Worm (Caenorhabditis elegans) whole organism, late embryonic: ENCODE results near the gene ncx-6.

Experiments used
- T23F11.4 ChIP-seq: fragments of 200-800 bp; sonication (Bioruptor generic); optimal IDR thresholded peaks from 2 replicates; lab custom pipeline; 2018; ENCODE audit warnings: mild to moderate bottlenecking, missing genetic modification characterization, missing compliant biosample characterization
- ama-1 ChIP-seq: fragments of 150-350 bp; optimal IDR thresholded peaks from 2 replicates; lab custom pipeline; 2014
- ceh-48 ChIP-seq: sonication (generic microtip); optimal IDR thresholded peaks from 2 replicates; lab custom pipeline; 2016; ENCODE audit warnings: missing genetic modification characterization, inconsistent platforms, missing compliant biosample characterization
- ets-4 ChIP-seq: sonication (generic microtip); optimal IDR thresholded peaks from 2 replicates; lab custom pipeline; 2016; ENCODE audit warnings: missing genetic modification characterization, missing compliant biosample characterization
- hlh-30 ChIP-seq: sonication (generic microtip); optimal IDR thresholded peaks from 2 replicates; lab custom pipeline; 2017; ENCODE audit warnings: antibody characterized with exemption, missing genetic modification characterization, missing compliant biosample characterization; ENCODE audit not compliant: insufficient read depth
- pqm-1 ChIP-seq: sonication (generic microtip); optimal IDR thresholded peaks from 2 replicates; lab custom pipeline; 2016; ENCODE audit warnings: missing genetic modification characterization, missing compliant biosample characterization
- unc-86 ChIP-seq: sonication (generic microtip); optimal IDR thresholded peaks from 2 replicates; lab custom pipeline; 2016; ENCODE audit warnings: missing genetic modification characterization, missing compliant biosample characterization

DNA sequence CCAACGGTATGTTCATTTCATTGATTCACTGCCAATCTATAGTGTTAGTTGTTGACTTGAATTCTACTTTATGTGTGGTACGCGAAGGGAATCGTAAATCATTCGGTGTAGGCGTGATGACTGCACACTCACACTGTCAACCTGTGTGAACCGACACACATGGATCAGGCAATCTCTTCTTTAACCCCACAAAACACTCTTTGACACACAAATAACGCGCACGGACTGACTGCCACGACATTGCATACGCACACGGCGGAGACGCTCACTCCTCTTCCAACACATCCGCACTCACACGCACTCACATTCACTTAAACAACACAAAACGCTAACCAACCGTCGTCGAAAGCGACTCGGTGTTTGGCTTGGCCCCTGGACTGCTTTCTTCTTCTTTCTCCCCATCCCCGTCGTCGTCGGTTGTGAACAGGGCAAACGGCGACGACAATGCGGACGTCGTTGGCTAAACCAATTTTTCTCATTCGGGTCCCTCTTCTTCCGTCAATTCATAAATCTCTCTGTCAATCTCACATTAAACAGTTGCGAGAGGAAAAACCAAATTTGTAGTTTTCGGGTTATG, 13.5 kb downstream of the ncx-6 start:
- TF ChIP-seq hlh-30 (tag; lab: Kevin White, UChicago), result no peak
- no peak for TF ChIP-seq pqm-1 (tag; lab: Kevin White, UChicago)
- TF ChIP-seq unc-86 (tag; lab: Kevin White, UChicago), result no peak
- no peak for TF ChIP-seq ceh-48 (tag; lab: Kevin White, UChicago)
- TF ChIP-seq ets-4 (tag; lab: Kevin White, UChicago), result no peak
- no peak for TF ChIP-seq ama-1
- no peak for TF ChIP-seq T23F11.4 (GFP tag; lab: Kevin White, UChicago)
